Fruit fly (Drosophila melanogaster) whole organism, embryonic: ENCODE data around the gene CG9757.
A peak's percentile ranks its signal among the peaks of the same experiment; 100 is the strongest.

Source experiments
- Asciz ChIP-seq: fragments of 200-800 bp; sonication (Bioruptor generic); optimal IDR thresholded peaks from 2 replicates; lab custom pipeline; 2017; ENCODE audit warnings: missing biosample characterization, mild to moderate bottlenecking, missing genetic modification characterization, missing genetic modification reagents
- BtbVII ChIP-seq: fragments of 200-800 bp; sonication (Bioruptor generic); optimal IDR thresholded peaks from 3 replicates; lab custom pipeline; 2017; ENCODE audit warnings: missing biosample characterization, mild to moderate bottlenecking, missing genetic modification characterization
- CG10209 ChIP-seq: fragments of 200-800 bp; sonication (Bioruptor generic); optimal IDR thresholded peaks from 3 replicates; lab custom pipeline; 2017; ENCODE audit warnings: missing biosample characterization, mild to moderate bottlenecking, missing genetic modification characterization, missing genetic modification reagents
- CG10366 ChIP-seq: fragments of 200-800 bp; sonication (Bioruptor generic); IDR thresholded peaks from 2 replicates; pipeline ENCODE4 v1.3.6; 2022; ENCODE audit warnings: missing biosample characterization, missing genetic modification characterization
- CG12155 ChIP-seq: fragments of 200-800 bp; sonication (Bioruptor generic); optimal IDR thresholded peaks from 3 replicates; lab custom pipeline; 2016; ENCODE audit warnings: missing biosample characterization, missing genetic modification characterization
- CG12236 ChIP-seq: fragments of 200-800 bp; sonication (Bioruptor generic); optimal IDR thresholded peaks from 2 replicates; lab custom pipeline; 2016; ENCODE audit warnings: missing biosample characterization, missing genetic modification characterization
- CG12391 ChIP-seq: fragments of 200-800 bp; sonication (Bioruptor generic); optimal IDR thresholded peaks from 3 replicates; lab custom pipeline; 2018; ENCODE audit warnings: missing biosample characterization, mild to moderate bottlenecking, missing genetic modification characterization, moderate library complexity
- CG14710 ChIP-seq: fragments of 200-800 bp; sonication (Bioruptor generic); optimal IDR thresholded peaks from 3 replicates; lab custom pipeline; 2019; ENCODE audit warnings: missing biosample characterization, mild to moderate bottlenecking, missing genetic modification characterization, moderate library complexity
- CG1603 ChIP-seq: fragments of 200-800 bp; sonication (Bioruptor generic); optimal IDR thresholded peaks from 2 replicates; lab custom pipeline; 2019; ENCODE audit warnings: missing biosample characterization, mild to moderate bottlenecking, missing genetic modification characterization, moderate library complexity
- CG17186 ChIP-seq: fragments of 200-800 bp; sonication (Bioruptor generic); optimal IDR thresholded peaks from 3 replicates; lab custom pipeline; 2017; ENCODE audit warnings: missing biosample characterization, missing genetic modification reagents, missing genetic modification characterization
- CG17359 ChIP-seq: fragments of 200-800 bp; sonication (Bioruptor generic); optimal IDR thresholded peaks from 3 replicates; lab custom pipeline; 2018; ENCODE audit warnings: missing biosample characterization, mild to moderate bottlenecking, missing genetic modification characterization, moderate library complexity
- CG18599 ChIP-seq: fragments of 200-800 bp; sonication (Bioruptor generic); optimal IDR thresholded peaks from 3 replicates; lab custom pipeline; 2017; ENCODE audit warnings: missing biosample characterization, missing genetic modification characterization, mild to moderate bottlenecking, moderate library complexity, missing genetic modification reagents
- CG18619 ChIP-seq: fragments of 200-800 bp; sonication (Bioruptor generic); optimal IDR thresholded peaks from 3 replicates; lab custom pipeline; 2017; ENCODE audit warnings: missing biosample characterization, mild to moderate bottlenecking, missing genetic modification characterization
- CG18764 ChIP-seq: fragments of 200-800 bp; sonication (Bioruptor generic); optimal IDR thresholded peaks from 3 replicates; lab custom pipeline; 2016; ENCODE audit warnings: missing biosample characterization, missing genetic modification characterization
- CG2199 ChIP-seq: fragments of 200-800 bp; sonication (Bioruptor generic); IDR thresholded peaks from 3 replicates; pipeline ENCODE4 v1.3.6; 2022; ENCODE audit warnings: missing biosample characterization, missing genetic modification characterization
- CG31441 ChIP-seq: fragments of 200-800 bp; sonication (Bioruptor generic); IDR thresholded peaks from 2 replicates; pipeline ENCODE4 v1.3.6; 2022; ENCODE audit warnings: missing biosample characterization, missing genetic modification characterization
- CG42726 ChIP-seq: fragments of 200-800 bp; sonication (Bioruptor generic); IDR thresholded peaks from 2 replicates; pipeline ENCODE4 v1.3.6; 2022; ENCODE audit warnings: missing biosample characterization, missing genetic modification characterization; ENCODE audit not compliant: partially characterized antibody
- CG6689 ChIP-seq: fragments of 200-800 bp; sonication (Bioruptor generic); IDR thresholded peaks from 2 replicates; pipeline ENCODE4 v1.3.6; 2022; ENCODE audit warnings: missing biosample characterization, missing genetic modification characterization
- CG8388 ChIP-seq: fragments of 200-800 bp; sonication (Bioruptor generic); optimal IDR thresholded peaks from 2 replicates; lab custom pipeline; 2019; ENCODE audit warnings: missing biosample characterization, mild to moderate bottlenecking, missing genetic modification characterization, moderate library complexity
- CG8478 ChIP-seq: fragments of >200 bp; optimal IDR thresholded peaks from 2 replicates; lab custom pipeline; 2018
- CG9727 ChIP-seq: fragments of 200-800 bp; sonication (Bioruptor generic); optimal IDR thresholded peaks from 3 replicates; lab custom pipeline; 2017; ENCODE audit warnings: missing biosample characterization, mild to moderate bottlenecking, missing genetic modification characterization
- CG9876 ChIP-seq: fragments of 200-800 bp; sonication (Bioruptor generic); optimal IDR thresholded peaks from 2 replicates; lab custom pipeline; 2016; ENCODE audit warnings: missing biosample characterization, missing genetic modification characterization
- Dad ChIP-seq: fragments of 200-800 bp; sonication (Bioruptor generic); optimal IDR thresholded peaks from 3 replicates; lab custom pipeline; 2016; ENCODE audit warnings: missing biosample characterization, missing genetic modification characterization
- Dbx ChIP-seq: fragments of 200-800 bp; sonication (Bioruptor generic); IDR thresholded peaks from 3 replicates; pipeline ENCODE4 v1.3.6; 2022; ENCODE audit warnings: missing biosample characterization, missing genetic modification characterization
- H15 ChIP-seq: fragments of 200-800 bp; sonication (Bioruptor generic); IDR thresholded peaks from 3 replicates; pipeline ENCODE4 v1.3.6; 2022; ENCODE audit warnings: missing biosample characterization, missing genetic modification characterization
- HHEX ChIP-seq: fragments of 200-800 bp; sonication (Bioruptor generic); optimal IDR thresholded peaks from 3 replicates; lab custom pipeline; 2017; ENCODE audit warnings: missing biosample characterization, mild to moderate bottlenecking, missing genetic modification characterization, missing genetic modification reagents
- HLH54F ChIP-seq: fragments of 200-800 bp; sonication (Bioruptor generic); optimal IDR thresholded peaks from 3 replicates; lab custom pipeline; 2016; ENCODE audit warnings: missing biosample characterization, missing genetic modification characterization
- HLHmδ ChIP-seq: fragments of 200-800 bp; sonication (Bioruptor generic); optimal IDR thresholded peaks from 2 replicates; lab custom pipeline; 2018; ENCODE audit warnings: missing biosample characterization, mild to moderate bottlenecking, missing genetic modification characterization, moderate library complexity
- Hey ChIP-seq: fragments of 200-800 bp; sonication (Bioruptor generic); optimal IDR thresholded peaks from 3 replicates; lab custom pipeline; 2018; ENCODE audit warnings: missing biosample characterization, mild to moderate bottlenecking, missing genetic modification characterization
- Lpt ChIP-seq: fragments of >200 bp; optimal IDR thresholded peaks from 2 replicates; lab custom pipeline; 2018; ENCODE audit warnings: missing biosample characterization, missing genetic modification characterization
- Mad ChIP-seq: fragments of 200-800 bp; sonication (Bioruptor generic); optimal IDR thresholded peaks from 2 replicates; lab custom pipeline; 2016; ENCODE audit warnings: missing biosample characterization, missing genetic modification characterization
- PHDP ChIP-seq: fragments of 200-800 bp; sonication (Bioruptor generic); optimal IDR thresholded peaks from 3 replicates; lab custom pipeline; 2018; ENCODE audit warnings: missing biosample characterization, mild to moderate bottlenecking, missing genetic modification characterization, moderate library complexity
- Stat92E ChIP-seq, 3 experiments: fragments of >200 bp in 2 of 3; fragments of 200-800 bp in 1 of 3; sonication (Bioruptor generic) in 1 of 3; optimal IDR thresholded peaks; 2 replicates each; lab custom pipeline; 2017 to 2019; ENCODE audit warnings: missing biosample characterization in 3 of 3, missing genetic modification characterization in 3 of 3, mild to moderate bottlenecking in 1 of 3, moderate library complexity in 1 of 3
- Trl ChIP-seq, 3 experiments: fragments of >200 bp in 2 of 3; fragments of 200-800 bp in 1 of 3; sonication (Bioruptor generic) in 1 of 3; optimal IDR thresholded peaks; 2 replicates in 1 of 3; 3 replicates in 2 of 3; lab custom pipeline; 2016 to 2017; ENCODE audit warnings: missing biosample characterization in 1 of 3, missing genetic modification characterization in 1 of 3
- Xbp1 ChIP-seq: fragments of 200-800 bp; sonication (Bioruptor generic); optimal IDR thresholded peaks from 3 replicates; lab custom pipeline; 2016; ENCODE audit warnings: missing biosample characterization, mild to moderate bottlenecking, missing genetic modification characterization
- al ChIP-seq: fragments of 200-800 bp; sonication (Bioruptor generic); IDR thresholded peaks from 2 replicates; pipeline ENCODE4 v1.3.6; 2022; ENCODE audit warnings: missing biosample characterization, missing genetic modification characterization
- ara ChIP-seq: fragments of 200-800 bp; sonication (Bioruptor generic); IDR thresholded peaks from 2 replicates; pipeline ENCODE4 v1.3.6; 2022; ENCODE audit warnings: missing biosample characterization, missing genetic modification characterization
- bowl ChIP-seq: fragments of 200-800 bp; sonication (Bioruptor generic); IDR thresholded peaks from 2 replicates; pipeline ENCODE4 v1.3.6; 2022; ENCODE audit warnings: missing biosample characterization, missing genetic modification characterization
- dmrt11E ChIP-seq: fragments of 200-800 bp; sonication (Bioruptor generic); optimal IDR thresholded peaks from 3 replicates; lab custom pipeline; 2018; ENCODE audit warnings: missing biosample characterization, mild to moderate bottlenecking, missing genetic modification characterization, moderate library complexity
- ewg ChIP-seq: fragments of 200-800 bp; sonication (Bioruptor generic); optimal IDR thresholded peaks from 3 replicates; lab custom pipeline; 2017; ENCODE audit warnings: mild to moderate bottlenecking, missing biosample characterization, missing genetic modification reagents, missing genetic modification characterization
- fd96Cb ChIP-seq: fragments of 200-800 bp; sonication (Bioruptor generic); optimal IDR thresholded peaks from 2 replicates; lab custom pipeline; 2018; ENCODE audit warnings: missing biosample characterization, mild to moderate bottlenecking, missing genetic modification characterization, moderate library complexity
- gcm ChIP-seq: fragments of 200-800 bp; sonication (Bioruptor generic); optimal IDR thresholded peaks from 2 replicates; lab custom pipeline; 2019; ENCODE audit warnings: missing biosample characterization, mild to moderate bottlenecking, missing genetic modification characterization, moderate library complexity
- kni ChIP-seq: fragments of 200-800 bp; sonication (Bioruptor generic); optimal IDR thresholded peaks from 3 replicates; lab custom pipeline; 2017; ENCODE audit warnings: mild to moderate bottlenecking, missing biosample characterization, missing genetic modification reagents, missing genetic modification characterization
- pzg ChIP-seq: fragments of 200-800 bp; sonication (Bioruptor generic); optimal IDR thresholded peaks from 3 replicates; lab custom pipeline; 2018; ENCODE audit warnings: missing biosample characterization, mild to moderate bottlenecking, missing genetic modification characterization, moderate library complexity
- row ChIP-seq: fragments of 200-800 bp; sonication (Bioruptor generic); IDR thresholded peaks from 3 replicates; pipeline ENCODE4 v1.3.6; 2022; ENCODE audit warnings: missing biosample characterization, missing genetic modification characterization
- twi ChIP-seq: fragments of 200-800 bp; optimal IDR thresholded peaks from 2 replicates; lab custom pipeline; 2019; ENCODE audit warnings: missing biosample characterization, mild to moderate bottlenecking, missing genetic modification characterization, moderate library complexity
- unpg ChIP-seq: fragments of 200-800 bp; sonication (Bioruptor generic); optimal IDR thresholded peaks from 3 replicates; lab custom pipeline; 2018; ENCODE audit warnings: missing biosample characterization, mild to moderate bottlenecking, missing genetic modification characterization, moderate library complexity
- zfh1 ChIP-seq: fragments of 200-800 bp; sonication (Bioruptor generic); IDR thresholded peaks from 3 replicates; pipeline ENCODE4 v1.3.6; 2022; ENCODE audit warnings: missing biosample characterization, missing genetic modification characterization
- zfh2 ChIP-seq: fragments of 200-800 bp; sonication (Bioruptor generic); optimal IDR thresholded peaks from 2 replicates; lab custom pipeline; 2016; ENCODE audit warnings: missing biosample characterization, missing genetic modification characterization

Gene CG9757

DNA sequence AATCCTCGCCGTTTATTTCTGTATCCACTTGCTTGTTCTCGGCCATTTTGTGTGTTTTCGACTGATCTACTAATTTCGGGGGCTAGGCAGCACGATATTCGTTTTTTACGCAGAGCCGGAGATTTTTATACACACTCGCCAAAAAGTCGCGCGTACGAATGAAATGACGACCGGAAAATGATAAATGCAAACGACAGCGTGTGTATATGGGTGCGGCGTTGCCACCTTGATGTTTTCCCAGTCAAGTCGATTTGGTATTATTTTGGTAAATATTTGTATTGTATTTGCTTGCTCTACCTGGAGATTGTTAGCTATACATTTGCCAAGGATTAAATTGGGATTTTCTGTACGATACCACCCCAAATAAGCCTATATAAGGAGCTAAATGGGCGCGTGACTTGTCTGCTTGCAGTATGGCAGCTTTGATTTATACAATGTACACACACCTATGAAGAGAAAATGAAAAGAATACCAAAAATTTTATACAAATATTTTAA, 33.7 kb upstream of the CG9757 start, which contains the start of gene sqd (continued):
- TF ChIP-seq BtbVII (peak; percentile 59), dmrt11E (tag; lab: Kevin White, UChicago) (peak; percentile 43), gcm (peak; percentile 20), HLHmδ (peak; percentile 8), Trl (optimal IDR thresholded peaks at IDR 0.05; lab: Kevin White, UChicago) (no peak), Trl (GFP tag; optimal IDR thresholded peaks at IDR 0.05; lab: Kevin White, UChicago) (peak; percentile 9), zfh2 (GFP tag; lab: Kevin White, UChicago) (peak; percentile 20), PHDP (peak; percentile 53), al (GFP tag; lab: Robert Waterston, UW) (0 out of 2 replicates have a peak, but pooled peaks have one; percentile 20), Lpt (GFP tag; lab: Kevin White, UChicago) (no peak), CG31441 (GFP tag; lab: Robert Waterston, UW) (peak; percentile 36), Dbx (GFP tag; lab: Robert Waterston, UW) (peak; percentile 25; the same call in 1 of the 3 replicates), CG18599 (GFP tag; lab: Kevin White, UChicago) (peak; percentile 62), CG14710 (tag; lab: Kevin White, UChicago) (peak; percentile 99), CG12236 (GFP tag; lab: Kevin White, UChicago) (peak; percentile 27), Dad (GFP tag; lab: Kevin White, UChicago) (peak; percentile 2), CG8388 (GFP tag; lab: Kevin White, UChicago) (peak; percentile 43), fd96Cb (tag; lab: Kevin White, UChicago) (peak; percentile 2), zfh1 (GFP tag; lab: Robert Waterston, UW) (peak; percentile 36; the same call in 1 of the 3 replicates), row (peak; percentile 75), CG8478 (lab: Kevin White, UChicago) (no peak), CG12155 (peak; percentile 33), CG6689 (GFP tag; lab: Robert Waterston, UW) (peak; percentile 39), Mad (peak; percentile 25), kni (GFP tag; lab: Kevin White, UChicago) (peak; percentile 76), CG42726 (GFP tag; lab: Robert Waterston, UW) (no peak; the same call in 1 of the 2 replicates), unpg (GFP tag; lab: Kevin White, UChicago) (peak; percentile 62), CG17359 (tag; lab: Kevin White, UChicago) (peak; percentile 53), Xbp1 (GFP tag; lab: Kevin White, UChicago) (peak; percentile 49), CG18764 (GFP tag; lab: Kevin White, UChicago) (peak; percentile 19), CG17186 (peak; percentile 48), CG10209 (GFP tag; lab: Kevin White, UChicago) (peak; percentile 60), pzg (GFP tag; lab: Kevin White, UChicago) (peak; percentile 58), CG9727 (GFP tag; lab: Kevin White, UChicago) (peak; percentile 61), HHEX (GFP tag; lab: Kevin White, UChicago) (peak; percentile 42), CG10366 (GFP tag; lab: Robert Waterston, UW) (no peak), CG12391 (tag; lab: Kevin White, UChicago) (peak; percentile 29), CG1603 (peak; percentile 83), twi (no peak), CG2199 (GFP tag; lab: Robert Waterston, UW) (no peak), Stat92E (GFP tag; optimal IDR thresholded peaks at IDR 0.05; lab: Kevin White, UChicago) (peak in 1 of 3 experiments; percentile 55), H15 (GFP tag; lab: Robert Waterston, UW) (no peak), ara (GFP tag; lab: Robert Waterston, UW) (peak; percentile 43; the same call in 1 of the 2 replicates), CG9876 (GFP tag; lab: Kevin White, UChicago) (peak; percentile 51), bowl (GFP tag; lab: Robert Waterston, UW) (no peak), ewg (GFP tag; lab: Kevin White, UChicago) (peak; percentile 10), Asciz (GFP tag; lab: Kevin White, UChicago) (peak; percentile 44), CG18619 (GFP tag; lab: Kevin White, UChicago) (peak; percentile 46), Hey (tag; lab: Kevin White, UChicago) (peak; percentile 46), HLH54F (GFP tag; lab: Kevin White, UChicago) (peak; percentile 32)
